Worm (Caenorhabditis elegans): Measurements from ENCODE around the gene F52E10.4.
A peak's percentile ranks its signal among the peaks of the same experiment; 100 is the strongest.

Gene F52E10.4

ce11 chrX:16292933-16293332 lies at the start of gene F52E10.4:
TSS of gene F52E10.4 (minus strand) at chrX:16293033.
- TF ChIP-seq lin-32 (GFP tag; optimal IDR thresholded peaks at IDR 0.05) (no peak), ztf-11 (tag; optimal IDR thresholded peaks at IDR 0.05) (no peak), sptf-1 (tag; optimal IDR thresholded peaks at IDR 0.05) (no peak), drap-1 (GFP tag; optimal IDR thresholded peaks at IDR 0.05) (no peak), lin-13 (tag; optimal IDR thresholded peaks at IDR 0.05) (no peak), pha-4 (tag; optimal IDR thresholded peaks at IDR 0.05) (no peak), snpc-4 (tag; optimal IDR thresholded peaks at IDR 0.05) (no peak), blmp-1 (tag; optimal IDR thresholded peaks at IDR 0.05) (no peak), zip-8 (tag; optimal IDR thresholded peaks at IDR 0.05) (no peak), ceh-43 (GFP tag; optimal IDR thresholded peaks at IDR 0.05) (no peak), ham-2 (GFP tag; optimal IDR thresholded peaks at IDR 0.05) (no peak), mls-2 (tag; optimal IDR thresholded peaks at IDR 0.05) (no peak), unc-39 (tag; optimal IDR thresholded peaks at IDR 0.05) (no peak), nhr-237 (tag; optimal IDR thresholded peaks at IDR 0.05) (no peak), bed-3 (GFP tag; optimal IDR thresholded peaks at IDR 0.05) (no peak), nhr-12 (tag; optimal IDR thresholded peaks at IDR 0.05) (no peak), ceh-39 (tag; optimal IDR thresholded peaks at IDR 0.05) (no peak), elt-1 (tag; optimal IDR thresholded peaks at IDR 0.05; ENCODE audit: borderline replicate concordance, insufficient read depth) (no peak), unc-120 (tag; optimal IDR thresholded peaks at IDR 0.05; ENCODE audit: poor library complexity, severe bottlenecking) (no peak)

- TF ChIP-seq sem-2 (GFP tag; optimal IDR thresholded peaks at IDR 0.05) (peak; percentile 3), tbx-8 (GFP tag; optimal IDR thresholded peaks at IDR 0.05) (no peak)
Observed at ce11 chrX:16342256-16342655, 49.4 kb upstream of the F52E10.4 start.

ce11 chrX:16341838-16342237 lies 49.0 kb upstream of the F52E10.4 start:
- TF ChIP-seq mab-5 (tag; optimal IDR thresholded peaks at IDR 0.05) (no peak), lin-32 (GFP tag; optimal IDR thresholded peaks at IDR 0.05) (no peak), ztf-11 (tag; optimal IDR thresholded peaks at IDR 0.05) (no peak), cnd-1 (tag; optimal IDR thresholded peaks at IDR 0.05) (no peak), lin-13 (tag; optimal IDR thresholded peaks at IDR 0.05) (no peak), elt-1 (tag; optimal IDR thresholded peaks at IDR 0.05; ENCODE audit: borderline replicate concordance, insufficient read depth) (no peak), bed-3 (GFP tag; optimal IDR thresholded peaks at IDR 0.05) (no peak), unc-39 (tag; optimal IDR thresholded peaks at IDR 0.05) (no peak), nhr-76 (tag; optimal IDR thresholded peaks at IDR 0.05) (no peak), nhr-28 (tag; optimal IDR thresholded peaks at IDR 0.05) (no peak), sem-2 (GFP tag; optimal IDR thresholded peaks at IDR 0.05) (no peak), snpc-4 (tag; optimal IDR thresholded peaks at IDR 0.05) (no peak)

ce11 chrX:16339207-16339606 lies 46.4 kb upstream of the F52E10.4 start:
- TF ChIP-seq zip-8 (tag; optimal IDR thresholded peaks at IDR 0.05): no peak
- peak; percentile 7 for TF ChIP-seq ces-1 (GFP tag; optimal IDR thresholded peaks at IDR 0.05)

- TF ChIP-seq ham-2 (GFP tag; optimal IDR thresholded peaks at IDR 0.05) (no peak), ztf-11 (tag; optimal IDR thresholded peaks at IDR 0.05) (no peak), M03D4.4 (tag; optimal IDR thresholded peaks at IDR 0.05) (no peak), elt-1 (tag; optimal IDR thresholded peaks at IDR 0.05; ENCODE audit: borderline replicate concordance, insufficient read depth) (no peak), tbx-8 (GFP tag; optimal IDR thresholded peaks at IDR 0.05) (no peak), mab-5 (tag; optimal IDR thresholded peaks at IDR 0.05) (no peak), nhr-237 (tag; optimal IDR thresholded peaks at IDR 0.05) (no peak)
Observed at ce11 chrX:16337399-16337798, 44.6 kb upstream of the F52E10.4 start.

- no peak for TF ChIP-seq ham-2 (GFP tag; optimal IDR thresholded peaks at IDR 0.05)
- TF ChIP-seq ztf-11 (tag; optimal IDR thresholded peaks at IDR 0.05): no peak
- no peak for TF ChIP-seq elt-3 (tag; optimal IDR thresholded peaks at IDR 0.05)
- TF ChIP-seq nhr-237 (tag; optimal IDR thresholded peaks at IDR 0.05): no peak
- no peak for TF ChIP-seq bed-3 (GFP tag; optimal IDR thresholded peaks at IDR 0.05)
- TF ChIP-seq M03D4.4 (tag; optimal IDR thresholded peaks at IDR 0.05): no peak
- TF ChIP-seq hlh-1 (tag; optimal IDR thresholded peaks at IDR 0.05): no peak
- TF ChIP-seq zip-8 (tag; optimal IDR thresholded peaks at IDR 0.05): no peak
- no peak for TF ChIP-seq nhr-12 (tag; optimal IDR thresholded peaks at IDR 0.05)
- TF ChIP-seq sem-2 (GFP tag; optimal IDR thresholded peaks at IDR 0.05): no peak
- TF ChIP-seq sptf-1 (tag; optimal IDR thresholded peaks at IDR 0.05): no peak
- TF ChIP-seq lin-32 (GFP tag; optimal IDR thresholded peaks at IDR 0.05): no peak
- no peak for TF ChIP-seq mls-2 (tag; optimal IDR thresholded peaks at IDR 0.05)
Observed at ce11 chrX:16336940-16337339, 44.1 kb upstream of the F52E10.4 start.
